Worm (Caenorhabditis elegans): ENCODE data around the gene lag-1.

lag-1 gene

DNA sequence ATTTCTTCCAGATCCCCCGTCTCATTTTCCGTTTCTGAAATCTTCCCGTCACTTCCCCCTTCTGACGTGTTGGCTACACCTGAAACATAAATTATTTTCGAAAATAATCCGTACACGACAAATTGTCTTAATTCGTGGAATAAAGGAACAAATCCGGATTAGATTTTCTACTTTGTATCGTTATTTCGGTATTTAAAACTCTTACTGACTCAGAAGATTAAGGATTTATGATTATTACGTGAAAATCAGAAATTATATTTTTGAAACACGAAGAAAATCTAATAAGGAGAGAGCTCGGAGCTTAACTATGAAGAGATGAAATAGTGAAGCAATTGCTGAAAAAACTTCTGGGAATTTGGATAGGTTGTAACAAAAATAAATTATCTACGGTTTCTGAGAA, 54.2 kb downstream of the lag-1 start:
- no peak for TF ChIP-seq ceh-43 (GFP tag; optimal IDR thresholded peaks at IDR 0.05)
- no peak for TF ChIP-seq unc-62 (GFP tag; optimal IDR thresholded peaks at IDR 0.05)
- no peak for TF ChIP-seq mab-5 (tag; optimal IDR thresholded peaks at IDR 0.05)
- TF ChIP-seq bed-3 (GFP tag; optimal IDR thresholded peaks at IDR 0.05): no peak
- TF ChIP-seq nhr-12 (tag; optimal IDR thresholded peaks at IDR 0.05): no peak
- no peak for TF ChIP-seq ceh-39 (tag; optimal IDR thresholded peaks at IDR 0.05)
- no peak for TF ChIP-seq tbx-8 (GFP tag; optimal IDR thresholded peaks at IDR 0.05)
- no peak for TF ChIP-seq blmp-1 (tag; optimal IDR thresholded peaks at IDR 0.05)
- no peak for TF ChIP-seq ces-1 (GFP tag; optimal IDR thresholded peaks at IDR 0.05)
- no peak for TF ChIP-seq drap-1 (GFP tag; optimal IDR thresholded peaks at IDR 0.05)
- TF ChIP-seq sptf-1 (tag; optimal IDR thresholded peaks at IDR 0.05): no peak
- no peak for TF ChIP-seq ham-2 (GFP tag; optimal IDR thresholded peaks at IDR 0.05)

DNA sequence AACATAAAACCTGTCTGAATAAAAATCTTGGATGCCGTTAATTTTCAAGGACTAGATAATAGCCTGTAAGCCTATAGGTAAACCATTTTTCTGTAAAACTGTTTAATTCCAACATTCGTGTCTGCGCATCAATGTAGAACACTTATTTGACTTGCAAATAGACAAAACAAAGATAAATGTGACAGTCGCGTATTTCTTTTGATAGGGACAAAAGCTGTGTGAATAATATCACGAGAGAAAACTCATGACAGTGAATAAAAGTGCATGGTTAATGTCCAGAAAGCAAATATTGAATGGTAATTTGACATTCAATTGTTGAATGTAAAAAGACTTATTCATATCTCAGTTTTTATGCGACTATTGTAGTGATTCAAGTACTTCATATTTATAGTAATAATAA, 56.3 kb downstream of the lag-1 start, which contains the start of gene C11D2.3:
Gene C11D2.3, plus strand, starts transcription at position 301 of the 400 bp plus-strand sequence.
- no peak for TF ChIP-seq lin-32 (GFP tag; optimal IDR thresholded peaks at IDR 0.05)
- no peak for TF ChIP-seq blmp-1 (tag; optimal IDR thresholded peaks at IDR 0.05)
- TF ChIP-seq hlh-1 (tag; optimal IDR thresholded peaks at IDR 0.05): no peak
- no peak for TF ChIP-seq nhr-237 (tag; optimal IDR thresholded peaks at IDR 0.05)
- no peak for TF ChIP-seq drap-1 (GFP tag; optimal IDR thresholded peaks at IDR 0.05)
- no peak for TF ChIP-seq bed-3 (GFP tag; optimal IDR thresholded peaks at IDR 0.05)
- no peak for TF ChIP-seq mab-5 (tag; optimal IDR thresholded peaks at IDR 0.05)
- no peak for TF ChIP-seq pha-4 (tag; optimal IDR thresholded peaks at IDR 0.05)
- TF ChIP-seq nhr-76 (tag; optimal IDR thresholded peaks at IDR 0.05): no peak
- TF ChIP-seq ceh-39 (tag; optimal IDR thresholded peaks at IDR 0.05): no peak
- TF ChIP-seq lin-13 (tag; optimal IDR thresholded peaks at IDR 0.05): no peak
- no peak for TF ChIP-seq ces-1 (GFP tag; optimal IDR thresholded peaks at IDR 0.05)
- no peak for TF ChIP-seq elt-3 (tag; optimal IDR thresholded peaks at IDR 0.05)

DNA sequence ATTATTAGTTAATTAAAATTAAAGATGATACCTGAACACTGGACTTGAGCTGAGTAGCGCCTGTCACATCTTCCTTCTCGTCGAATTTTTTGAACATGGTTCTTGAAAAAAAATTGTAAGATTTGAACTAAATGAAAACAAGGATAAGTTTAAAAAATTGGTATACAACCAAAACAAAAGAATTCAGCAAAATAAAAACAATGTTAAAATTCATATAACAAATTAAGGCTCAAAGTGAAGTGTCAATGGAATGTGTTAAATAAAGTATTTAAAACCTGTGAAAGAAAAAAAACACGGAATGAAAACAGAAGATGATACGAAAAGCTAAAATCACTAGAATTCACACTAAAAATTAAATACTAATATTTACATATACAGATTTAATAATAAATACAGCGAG, 60.1 kb downstream of the lag-1 start, which contains the start of gene C11D2.7:
Gene C11D2.7, minus strand, starts transcription at position 101 of the 400 bp plus-strand sequence.
- TF ChIP-seq mab-5 (tag; optimal IDR thresholded peaks at IDR 0.05) (no peak), unc-39 (tag; optimal IDR thresholded peaks at IDR 0.05) (no peak), ceh-39 (tag; optimal IDR thresholded peaks at IDR 0.05) (no peak), hlh-1 (tag; optimal IDR thresholded peaks at IDR 0.05) (no peak), lin-32 (GFP tag; optimal IDR thresholded peaks at IDR 0.05) (no peak), ces-1 (GFP tag; optimal IDR thresholded peaks at IDR 0.05) (no peak), nhr-2 (tag; optimal IDR thresholded peaks at IDR 0.05) (no peak), ztf-11 (tag; optimal IDR thresholded peaks at IDR 0.05) (no peak), flh-1 (GFP tag; optimal IDR thresholded peaks at IDR 0.05) (no peak), mep-1 (tag; optimal IDR thresholded peaks at IDR 0.05) (no peak), ceh-83 (GFP tag; optimal IDR thresholded peaks at IDR 0.05) (no peak), nhr-76 (tag; optimal IDR thresholded peaks at IDR 0.05) (no peak), snpc-4 (tag; optimal IDR thresholded peaks at IDR 0.05) (no peak), sptf-1 (tag; optimal IDR thresholded peaks at IDR 0.05) (no peak), elt-3 (tag; optimal IDR thresholded peaks at IDR 0.05) (no peak), nhr-237 (tag; optimal IDR thresholded peaks at IDR 0.05) (no peak), ceh-43 (GFP tag; optimal IDR thresholded peaks at IDR 0.05) (no peak), unc-120 (tag; optimal IDR thresholded peaks at IDR 0.05; ENCODE audit: poor library complexity, severe bottlenecking) (no peak), nhr-28 (tag; optimal IDR thresholded peaks at IDR 0.05) (no peak), nhr-12 (tag; optimal IDR thresholded peaks at IDR 0.05) (no peak)

DNA sequence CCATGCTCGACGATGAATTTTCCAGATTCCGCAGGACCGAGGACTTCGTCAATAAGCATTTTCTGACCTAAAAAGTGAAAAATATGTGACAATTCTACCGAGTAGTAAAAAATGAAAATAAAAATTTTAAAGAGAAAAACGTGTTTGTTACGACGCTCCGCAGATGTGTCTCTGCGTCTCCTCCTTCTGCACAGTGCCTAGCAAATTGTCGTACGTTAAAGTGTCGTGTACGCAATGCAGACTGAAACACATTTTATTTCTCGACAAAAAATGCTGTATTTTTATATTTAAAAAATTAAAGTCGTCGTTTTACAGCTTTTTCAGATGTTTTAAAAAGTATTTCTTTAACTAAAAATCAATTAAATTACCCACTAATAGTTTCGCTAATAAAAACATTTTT, 61.6 kb downstream of the lag-1 start, which contains the start of gene C11D2.4:
Gene C11D2.4, minus strand, starts transcription at position 128 of the 400 bp plus-strand sequence.
- peak; percentile 16 for TF ChIP-seq nhr-237 (tag; optimal IDR thresholded peaks at IDR 0.05)
- peak; percentile 23 for TF ChIP-seq lsy-2 (tag; optimal IDR thresholded peaks at IDR 0.05)
- peak; percentile 18 for TF ChIP-seq mep-1 (tag; optimal IDR thresholded peaks at IDR 0.05)
- TF ChIP-seq ces-1 (GFP tag; optimal IDR thresholded peaks at IDR 0.05): peak; percentile 10
- TF ChIP-seq zip-8 (tag; optimal IDR thresholded peaks at IDR 0.05): no peak

DNA sequence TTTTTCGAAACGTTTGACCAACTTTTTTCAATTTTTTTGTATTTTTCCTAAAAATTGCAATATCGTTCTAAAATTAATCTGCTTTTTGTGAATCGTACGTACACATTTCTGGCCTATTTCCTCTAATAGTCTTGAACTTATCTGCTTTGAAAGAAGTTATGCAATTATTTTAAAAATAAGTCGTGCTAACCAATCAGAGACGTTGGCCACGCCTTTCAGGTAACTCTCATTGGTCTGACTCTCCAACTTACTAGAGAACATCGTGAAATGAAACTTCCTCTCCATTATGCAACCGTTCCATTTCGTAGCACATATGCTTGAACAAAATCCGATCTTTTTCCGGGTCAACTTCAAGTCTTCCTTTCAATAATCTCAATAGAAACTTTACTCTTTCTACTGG, 64.4 kb downstream of the lag-1 start:
- TF ChIP-seq ceh-43 (GFP tag; optimal IDR thresholded peaks at IDR 0.05): no peak
- TF ChIP-seq lin-13 (tag; optimal IDR thresholded peaks at IDR 0.05): no peak
- TF ChIP-seq blmp-1 (tag; optimal IDR thresholded peaks at IDR 0.05): no peak
- TF ChIP-seq sptf-1 (tag; optimal IDR thresholded peaks at IDR 0.05): no peak
- TF ChIP-seq nhr-237 (tag; optimal IDR thresholded peaks at IDR 0.05): no peak
- TF ChIP-seq lin-32 (GFP tag; optimal IDR thresholded peaks at IDR 0.05): no peak
- no peak for TF ChIP-seq ces-1 (GFP tag; optimal IDR thresholded peaks at IDR 0.05)
- no peak for TF ChIP-seq zip-8 (tag; optimal IDR thresholded peaks at IDR 0.05)
- TF ChIP-seq flh-1 (GFP tag; optimal IDR thresholded peaks at IDR 0.05): no peak
- TF ChIP-seq elt-1 (tag; optimal IDR thresholded peaks at IDR 0.05; ENCODE audit: borderline replicate concordance, insufficient read depth): no peak
- no peak for TF ChIP-seq ztf-11 (tag; optimal IDR thresholded peaks at IDR 0.05)
- no peak for TF ChIP-seq mab-5 (tag; optimal IDR thresholded peaks at IDR 0.05)
- no peak for TF ChIP-seq nhr-12 (tag; optimal IDR thresholded peaks at IDR 0.05)
- TF ChIP-seq ham-2 (GFP tag; optimal IDR thresholded peaks at IDR 0.05): no peak
